Worm (Caenorhabditis elegans): Measurements from ENCODE around the gene T13C2.7.
A peak's percentile ranks its signal among the peaks of the same experiment; 100 is the strongest.

Gene T13C2.7

ce11 chrII:6827388-6827787 lies 48.2 kb downstream of the T13C2.7 start (continued):
- no peak for TF ChIP-seq ztf-16 (tag; optimal IDR thresholded peaks at IDR 0.05)
- peak; percentile 62 for TF ChIP-seq ref-2 (tag; optimal IDR thresholded peaks at IDR 0.05)
- no peak for TF ChIP-seq npax-4 (tag; optimal IDR thresholded peaks at IDR 0.05)
- TF ChIP-seq fkh-10 (GFP tag; optimal IDR thresholded peaks at IDR 0.05) = no peak
- TF ChIP-seq elt-4 (tag; optimal IDR thresholded peaks at IDR 0.05) = no peak
- TF ChIP-seq unc-86 (tag; optimal IDR thresholded peaks at IDR 0.05) = no peak
- peak; percentile 21 for TF ChIP-seq ceh-19 (GFP tag; optimal IDR thresholded peaks at IDR 0.05)
- TF ChIP-seq zip-5 (tag; optimal IDR thresholded peaks at IDR 0.05) = no peak
- peak; percentile 77 for TF ChIP-seq rnt-1 (tag; optimal IDR thresholded peaks at IDR 0.05)
- no peak for TF ChIP-seq nhr-232 (tag; optimal IDR thresholded peaks at IDR 0.05)
- peak; percentile 6 for TF ChIP-seq ceh-24 (tag; optimal IDR thresholded peaks at IDR 0.05)
- no peak for TF ChIP-seq sox-4 (tag; optimal IDR thresholded peaks at IDR 0.05)
- no peak for TF ChIP-seq lin-11 (tag; optimal IDR thresholded peaks at IDR 0.05)
- TF ChIP-seq T23F11.4 (GFP tag; optimal IDR thresholded peaks at IDR 0.05) = no peak
- no peak for TF ChIP-seq tbx-7 (tag; optimal IDR thresholded peaks at IDR 0.05)
- no peak for TF ChIP-seq C08G9.2 (tag; optimal IDR thresholded peaks at IDR 0.05)
- peak; percentile 15 for TF ChIP-seq pros-1 (tag; optimal IDR thresholded peaks at IDR 0.05)
- no peak for TF ChIP-seq hlh-13 (GFP tag; optimal IDR thresholded peaks at IDR 0.05)
- TF ChIP-seq madf-2 (tag; optimal IDR thresholded peaks at IDR 0.05) = no peak
- no peak for TF ChIP-seq Y22D7AL.16 (tag; optimal IDR thresholded peaks at IDR 0.05)
- no peak for TF ChIP-seq syd-9 (tag; optimal IDR thresholded peaks at IDR 0.05)
- no peak for TF ChIP-seq nhr-11 (tag; optimal IDR thresholded peaks at IDR 0.05)
- TF ChIP-seq ceh-2 (tag; optimal IDR thresholded peaks at IDR 0.05) = peak; percentile 49
- TF ChIP-seq sdc-2 (tag; optimal IDR thresholded peaks at IDR 0.05) = no peak
- peak; percentile 20 for TF ChIP-seq F13H6.1 (tag; optimal IDR thresholded peaks at IDR 0.05)
- TF ChIP-seq dve-1 (tag; optimal IDR thresholded peaks at IDR 0.05) = no peak
- TF ChIP-seq hlh-30 (tag; optimal IDR thresholded peaks at IDR 0.05; ENCODE audit: insufficient read depth) = no peak
- TF ChIP-seq tbx-2 (tag; optimal IDR thresholded peaks at IDR 0.05) = peak; percentile 81
- TF ChIP-seq fkh-6 (tag; optimal IDR thresholded peaks at IDR 0.05) = no peak
- TF ChIP-seq ceh-18 (tag; optimal IDR thresholded peaks at IDR 0.05) = peak; percentile 68
- TF ChIP-seq fax-1 (tag; optimal IDR thresholded peaks at IDR 0.05) = no peak
- TF ChIP-seq pha-4 (tag; optimal IDR thresholded peaks at IDR 0.05) = no peak
- peak; percentile 87 for TF ChIP-seq unc-55 (GFP tag; optimal IDR thresholded peaks at IDR 0.05)
- TF ChIP-seq ceh-45 (GFP tag; IDR thresholded peaks at IDR 0.05) = no peak
- no peak for TF ChIP-seq ceh-22 (tag; optimal IDR thresholded peaks at IDR 0.05)
- peak; percentile 50 for TF ChIP-seq dmd-4 (tag; optimal IDR thresholded peaks at IDR 0.05; ENCODE audit: borderline replicate concordance)
- no peak for TF ChIP-seq pqm-1 (tag; optimal IDR thresholded peaks at IDR 0.05)
- no peak for TF ChIP-seq pax-1 (tag; optimal IDR thresholded peaks at IDR 0.05)
- peak; percentile 73 for TF ChIP-seq ceh-31 (tag; optimal IDR thresholded peaks at IDR 0.05)
- no peak for TF ChIP-seq ceh-30 (tag; optimal IDR thresholded peaks at IDR 0.05)
- no peak for TF ChIP-seq mec-3 (tag; optimal IDR thresholded peaks at IDR 0.05; ENCODE audit: borderline replicate concordance)
- TF ChIP-seq C38D4.7 (GFP tag; optimal IDR thresholded peaks at IDR 0.05) = no peak
- peak; percentile 68 for TF ChIP-seq ceh-14 (tag; optimal IDR thresholded peaks at IDR 0.05)

DNA sequence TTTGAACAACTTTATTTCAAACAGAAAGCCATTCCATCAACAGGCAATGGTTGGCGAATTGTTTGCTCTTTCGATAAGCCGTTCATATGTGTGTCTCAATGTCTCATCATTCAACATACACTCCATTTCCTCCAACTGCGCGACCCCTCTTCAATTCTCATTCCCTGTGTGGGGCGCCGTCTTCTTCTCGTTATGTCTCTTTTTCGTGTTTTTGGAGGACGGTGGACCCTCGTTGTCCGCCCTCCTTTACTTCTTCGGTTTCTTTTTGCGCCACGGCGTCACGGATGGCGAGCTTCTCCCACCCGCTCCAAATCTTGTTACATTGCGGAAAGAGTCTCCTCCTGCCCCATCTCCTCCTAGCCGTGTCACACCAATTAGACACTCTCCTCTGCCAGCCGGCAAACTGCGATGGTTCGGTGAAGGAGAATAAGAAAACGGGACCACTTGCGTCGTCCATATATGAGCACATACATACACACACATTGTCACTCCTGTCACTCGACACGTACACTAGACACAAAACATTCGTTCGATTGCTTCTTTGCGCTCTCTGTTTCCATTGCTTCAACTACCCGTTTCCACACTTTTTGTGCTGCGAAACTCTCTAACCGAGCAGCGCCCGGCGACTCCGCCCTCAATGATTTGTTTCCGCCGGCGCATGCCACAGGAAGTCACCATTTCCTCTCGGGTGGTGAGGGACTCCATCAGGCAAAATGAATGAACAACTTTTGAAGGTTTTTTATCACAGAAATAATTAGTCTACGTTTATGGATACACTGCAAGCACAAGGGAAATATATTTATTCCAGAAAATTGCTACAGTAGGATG lies 49.1 kb downstream of the T13C2.7 start:
- TF ChIP-seq hlh-13 (GFP tag; optimal IDR thresholded peaks at IDR 0.05) (no peak), npax-4 (tag; optimal IDR thresholded peaks at IDR 0.05) (no peak), T23F11.4 (GFP tag; optimal IDR thresholded peaks at IDR 0.05) (no peak), ama-1 (optimal IDR thresholded peaks at IDR 0.05) (no peak), dmd-4 (tag; optimal IDR thresholded peaks at IDR 0.05; ENCODE audit: borderline replicate concordance) (peak; percentile 21), C38D4.7 (GFP tag; optimal IDR thresholded peaks at IDR 0.05) (no peak), madf-2 (tag; optimal IDR thresholded peaks at IDR 0.05) (no peak), ceh-2 (tag; optimal IDR thresholded peaks at IDR 0.05) (peak; percentile 19), tbx-7 (tag; optimal IDR thresholded peaks at IDR 0.05) (no peak), nfya-1 (tag; optimal IDR thresholded peaks at IDR 0.05) (no peak), mec-3 (tag; optimal IDR thresholded peaks at IDR 0.05; ENCODE audit: borderline replicate concordance) (no peak), odd-2 (tag; optimal IDR thresholded peaks at IDR 0.05) (no peak), unc-42 (tag; optimal IDR thresholded peaks at IDR 0.05) (peak; percentile 91), fkh-10 (GFP tag; optimal IDR thresholded peaks at IDR 0.05) (no peak), pha-4 (tag; optimal IDR thresholded peaks at IDR 0.05) (no peak), ceh-34 (tag; optimal IDR thresholded peaks at IDR 0.05) (peak; percentile 53), hlh-8 (tag; optimal IDR thresholded peaks at IDR 0.05) (no peak), C08G9.2 (tag; optimal IDR thresholded peaks at IDR 0.05) (no peak), sox-2 (GFP tag; IDR thresholded peaks at IDR 0.05) (no peak), sox-4 (tag; optimal IDR thresholded peaks at IDR 0.05) (no peak), ceh-24 (tag; optimal IDR thresholded peaks at IDR 0.05) (no peak), gmeb-2 (tag; optimal IDR thresholded peaks at IDR 0.05) (no peak), nhr-232 (tag; optimal IDR thresholded peaks at IDR 0.05) (no peak)

Measured in whole organism, late embryonic.